Worm (Caenorhabditis elegans) whole organism, young adult: ENCODE data around the gene F46G10.2.

Source experiments
- B0035.1 ChIP-seq: sonication (generic microtip); optimal IDR thresholded peaks from 2 replicates; lab custom pipeline; 2016; ENCODE audit warnings: missing genetic modification characterization, mild to moderate bottlenecking, missing compliant biosample characterization, missing genotype, missing genetic modification reagents
- B0336.3 ChIP-seq: fragments of 200-800 bp; sonication (Bioruptor generic); IDR thresholded peaks from 2 replicates; pipeline ENCODE4 v1.3.6; 2022; ENCODE audit warnings: missing genetic modification characterization, missing compliant biosample characterization
- C06A6.2 ChIP-seq: fragments of 200-800 bp; sonication (Bioruptor generic); conservative IDR thresholded peaks from 2 replicates; pipeline ENCODE4 v1.3.6; 2022; ENCODE audit warnings: missing genetic modification characterization, missing compliant biosample characterization
- D2030.7 ChIP-seq: fragments of 200-800 bp; sonication (Bioruptor generic); IDR thresholded peaks from 2 replicates; pipeline ENCODE4 v1.3.6; 2022; ENCODE audit warnings: missing genetic modification reagents, missing genetic modification characterization, missing compliant biosample characterization
- F33H1.4 ChIP-seq: fragments of 200-800 bp; sonication (Bioruptor generic); IDR thresholded peaks from 2 replicates; pipeline ENCODE4 v1.3.6; 2022; ENCODE audit warnings: missing genetic modification reagents, missing genetic modification characterization, missing compliant biosample characterization
- F52B5.7 ChIP-seq: sonication (generic microtip); optimal IDR thresholded peaks from 2 replicates; lab custom pipeline; 2016; ENCODE audit warnings: mild to moderate bottlenecking, missing genetic modification characterization, missing compliant biosample characterization
- F57C9.4 ChIP-seq: sonication (generic microtip); optimal IDR thresholded peaks from 2 replicates; lab custom pipeline; 2017; ENCODE audit warnings: mild to moderate bottlenecking, missing genetic modification characterization, missing compliant biosample characterization
- K12H6.12 ChIP-seq: fragments of 200-800 bp; sonication (Bioruptor generic); optimal IDR thresholded peaks from 2 replicates; lab custom pipeline; 2018; ENCODE audit warnings: mild to moderate bottlenecking, missing genetic modification characterization, missing compliant biosample characterization
- T26A5.8 ChIP-seq: sonication (generic microtip); optimal IDR thresholded peaks from 2 replicates; lab custom pipeline; 2016; ENCODE audit warnings: missing genetic modification characterization, missing compliant biosample characterization
- Y53F4B.3 ChIP-seq: fragments of 200-800 bp; sonication (Bioruptor generic); IDR thresholded peaks from 2 replicates; pipeline ENCODE4 v1.3.6; 2022; ENCODE audit warnings: missing genetic modification reagents, missing genetic modification characterization, missing compliant biosample characterization
- Y53G8AR.9 ChIP-seq: fragments of 200-800 bp; sonication (Bioruptor generic); conservative IDR thresholded peaks from 2 replicates; pipeline ENCODE4 v1.3.6; 2022; ENCODE audit warnings: missing genetic modification reagents, missing genetic modification characterization, missing compliant biosample characterization
- akir-1 ChIP-seq: fragments of 200-800 bp; sonication (Bioruptor generic); optimal IDR thresholded peaks from 2 replicates; lab custom pipeline; 2018; ENCODE audit warnings: mild to moderate bottlenecking, missing genetic modification characterization, moderate library complexity, missing compliant biosample characterization
- attf-5 ChIP-seq: fragments of 200-800 bp; sonication (Bioruptor generic); optimal IDR thresholded peaks from 2 replicates; lab custom pipeline; 2018; ENCODE audit warnings: mild to moderate bottlenecking, missing genetic modification characterization, missing compliant biosample characterization
- cebp-1 ChIP-seq, 2 experiments: fragments of 200-800 bp in 1 of 2; sonication (Bioruptor generic) in 1 of 2; sonication (generic microtip) in 1 of 2; IDR thresholded peaks in 1 of 2; optimal IDR thresholded peaks in 1 of 2; 2 replicates each; pipeline versions ENCODE4 v1.3.6 to Lab custom; 2017 to 2022; ENCODE audit warnings: missing compliant biosample characterization in 2 of 2, missing genetic modification characterization in 2 of 2, mild to moderate bottlenecking in 1 of 2, missing genetic modification reagents in 1 of 2, moderate library complexity in 1 of 2
- cebp-2 ChIP-seq: fragments of 200-800 bp; sonication (Bioruptor generic); IDR thresholded peaks from 2 replicates; pipeline ENCODE4 v1.3.6; 2022; ENCODE audit warnings: missing genetic modification characterization, missing compliant biosample characterization
- ceh-27 ChIP-seq: fragments of 200-800 bp; sonication (Bioruptor generic); optimal IDR thresholded peaks from 2 replicates; lab custom pipeline; 2018; ENCODE audit warnings: mild to moderate bottlenecking, missing genetic modification characterization, moderate library complexity, missing compliant biosample characterization
- ceh-40 ChIP-seq: fragments of 200-800 bp; sonication (Bioruptor generic); IDR thresholded peaks from 2 replicates; pipeline ENCODE4 v1.3.6; 2022; ENCODE audit warnings: missing genetic modification characterization, missing compliant biosample characterization
- ceh-58 ChIP-seq: fragments of 200-800 bp; sonication (Bioruptor generic); IDR thresholded peaks from 2 replicates; pipeline ENCODE4 v1.3.6; 2022; ENCODE audit warnings: missing genetic modification characterization, missing compliant biosample characterization
- chd-7 ChIP-seq: sonication (generic microtip); optimal IDR thresholded peaks from 2 replicates; lab custom pipeline; 2016; ENCODE audit warnings: mild to moderate bottlenecking, missing genetic modification characterization, moderate library complexity, missing compliant biosample characterization
- dox-1 ChIP-seq: fragments of 200-800 bp; sonication (Bioruptor generic); IDR thresholded peaks from 2 replicates; pipeline ENCODE4 v1.3.6; 2022; ENCODE audit warnings: missing genetic modification reagents, missing genetic modification characterization, missing compliant biosample characterization
- efl-1 ChIP-seq: fragments of 150-350 bp; optimal IDR thresholded peaks from 2 replicates; lab custom pipeline; 2014; ENCODE audit warnings: missing biosample characterization, missing genetic modification reagents, missing genetic modification characterization
- ekl-4 ChIP-seq: fragments of 200-800 bp; sonication (Bioruptor generic); IDR thresholded peaks from 2 replicates; pipeline ENCODE4 v1.3.6; 2022; ENCODE audit warnings: missing genetic modification reagents, missing genetic modification characterization, missing compliant biosample characterization
- fkh-3 ChIP-seq: sonication (generic microtip); optimal IDR thresholded peaks from 2 replicates; lab custom pipeline; 2016; ENCODE audit warnings: mild to moderate bottlenecking, missing genetic modification characterization, missing compliant biosample characterization
- hlh-12 ChIP-seq: sonication (generic microtip); optimal IDR thresholded peaks from 2 replicates; lab custom pipeline; 2016; ENCODE audit warnings: missing genetic modification characterization, missing compliant biosample characterization
- let-526 ChIP-seq: fragments of 200-800 bp; sonication (Bioruptor generic); IDR thresholded peaks from 2 replicates; pipeline ENCODE4 v1.3.6; 2022; ENCODE audit warnings: missing genetic modification reagents, missing genetic modification characterization, missing compliant biosample characterization
- let-607 ChIP-seq, 2 experiments: fragments of 200-800 bp in 1 of 2; sonication (Bioruptor generic) in 1 of 2; sonication (generic microtip) in 1 of 2; optimal IDR thresholded peaks; 2 replicates each; lab custom pipeline; 2016 to 2018; ENCODE audit warnings: mild to moderate bottlenecking in 2 of 2, missing compliant biosample characterization in 2 of 2, missing genetic modification characterization in 2 of 2, moderate library complexity in 2 of 2, missing genotype in 1 of 2
- lin-40 ChIP-seq: sonication (generic microtip); optimal IDR thresholded peaks from 2 replicates; lab custom pipeline; 2016; ENCODE audit warnings: missing genetic modification characterization, mild to moderate bottlenecking, missing compliant biosample characterization, missing genotype, missing genetic modification reagents
- lin-54 ChIP-seq: fragments of 200-800 bp; sonication (Bioruptor generic); optimal IDR thresholded peaks from 2 replicates; lab custom pipeline; 2018; ENCODE audit warnings: mild to moderate bottlenecking, missing genetic modification characterization, missing compliant biosample characterization
- lsy-27 ChIP-seq: sonication (generic microtip); optimal IDR thresholded peaks from 2 replicates; lab custom pipeline; 2017; ENCODE audit warnings: missing genetic modification characterization, mild to moderate bottlenecking, missing compliant biosample characterization, antibody characterized with exemption, missing genotype, borderline replicate concordance; ENCODE audit not compliant: insufficient read depth
- madf-10 ChIP-seq: sonication (generic microtip); optimal IDR thresholded peaks from 2 replicates; lab custom pipeline; 2016; ENCODE audit warnings: mild to moderate bottlenecking, missing genetic modification characterization, missing compliant biosample characterization
- madf-8 ChIP-seq: fragments of 200-800 bp; sonication (Bioruptor generic); conservative IDR thresholded peaks from 2 replicates; pipeline ENCODE4 v1.3.6; 2022; ENCODE audit warnings: missing genetic modification reagents, missing genetic modification characterization, missing compliant biosample characterization
- mcd-1 ChIP-seq: fragments of 200-800 bp; sonication (Bioruptor generic); IDR thresholded peaks from 2 replicates; pipeline ENCODE4 v1.3.6; 2022; ENCODE audit warnings: missing genetic modification reagents, missing genetic modification characterization, missing compliant biosample characterization
- mel-28 ChIP-seq: sonication (generic microtip); optimal IDR thresholded peaks from 2 replicates; lab custom pipeline; 2016; ENCODE audit warnings: borderline replicate concordance, mild to moderate bottlenecking, missing genetic modification characterization, missing compliant biosample characterization
- nhr-27 ChIP-seq: fragments of 200-800 bp; sonication (Bioruptor generic); optimal IDR thresholded peaks from 2 replicates; lab custom pipeline; 2018; ENCODE audit warnings: mild to moderate bottlenecking, missing genetic modification characterization, moderate library complexity, missing compliant biosample characterization
- pha-4 ChIP-seq: fragments of 150-350 bp; sonication (generic microtip); optimal IDR thresholded peaks from 2 replicates; lab custom pipeline; 2014; ENCODE audit warnings: missing biosample characterization, missing genetic modification reagents, missing genetic modification characterization
- rec-8 ChIP-seq, 2 experiments: sonication (generic microtip); optimal IDR thresholded peaks; 2 replicates each; lab custom pipeline; 2016; ENCODE audit warnings: mild to moderate bottlenecking in 2 of 2, missing genetic modification characterization in 2 of 2, missing genetic modification reagents in 2 of 2, missing genotype in 2 of 2, missing biosample characterization in 1 of 2, missing compliant biosample characterization in 1 of 2, moderate library complexity in 1 of 2
- rpc-1 ChIP-seq, 2 experiments: fragments of 150-350 bp in 1 of 2; sonication (generic microtip) in 1 of 2; optimal IDR thresholded peaks; 2 replicates each; lab custom pipeline; 2014 to 2018; ENCODE audit warnings: missing biosample characterization in 1 of 2, missing genetic modification characterization in 1 of 2, missing genetic modification reagents in 1 of 2, missing genotype in 1 of 2
- sdz-38 ChIP-seq: sonication (generic microtip); optimal IDR thresholded peaks from 2 replicates; lab custom pipeline; 2016; ENCODE audit warnings: missing genotype, missing genetic modification characterization, missing compliant biosample characterization
- snpc-4 ChIP-seq, 5 experiments: fragments of 150-350 bp in 1 of 5; sonication (generic microtip) in 4 of 5; optimal IDR thresholded peaks; 2 replicates each; lab custom pipeline; 2014 to 2018; ENCODE audit warnings: missing genetic modification characterization in 5 of 5, missing biosample characterization in 3 of 5, antibody characterized with exemption in 2 of 5, mild to moderate bottlenecking in 2 of 5, missing compliant biosample characterization in 2 of 5, missing genotype in 2 of 5, moderate library complexity in 2 of 5, missing genetic modification reagents in 1 of 5
- somi-1 ChIP-seq: fragments of 200-800 bp; sonication (Bioruptor generic); optimal IDR thresholded peaks from 2 replicates; lab custom pipeline; 2018; ENCODE audit warnings: mild to moderate bottlenecking, missing genetic modification characterization, missing compliant biosample characterization
- sptf-2 ChIP-seq: fragments of 200-800 bp; sonication (Bioruptor generic); optimal IDR thresholded peaks from 2 replicates; lab custom pipeline; 2018; ENCODE audit warnings: mild to moderate bottlenecking, missing genetic modification characterization, missing compliant biosample characterization
- tbp1 ChIP-seq: fragments of 200-800 bp; sonication (Bioruptor generic); optimal IDR thresholded peaks from 2 replicates; lab custom pipeline; 2018; ENCODE audit warnings: mild to moderate bottlenecking, missing genetic modification characterization, missing compliant biosample characterization
- unc-130 ChIP-seq: sonication (generic microtip); optimal IDR thresholded peaks from 2 replicates; lab custom pipeline; 2016; ENCODE audit warnings: missing genetic modification reagents, missing genetic modification characterization, missing compliant biosample characterization
- zfh-2 ChIP-seq: fragments of 200-800 bp; sonication (Bioruptor generic); conservative IDR thresholded peaks from 2 replicates; pipeline ENCODE4 v1.3.6; 2022; ENCODE audit warnings: missing genetic modification reagents, missing genetic modification characterization, missing compliant biosample characterization
- ztf-18 ChIP-seq: sonication (generic microtip); optimal IDR thresholded peaks from 2 replicates; lab custom pipeline; 2016; ENCODE audit warnings: missing genotype, mild to moderate bottlenecking, missing genetic modification characterization, missing compliant biosample characterization
- ztf-22 ChIP-seq: fragments of 200-800 bp; sonication (Bioruptor generic); optimal IDR thresholded peaks from 2 replicates; lab custom pipeline; 2018; ENCODE audit warnings: mild to moderate bottlenecking, missing genetic modification characterization, moderate library complexity, missing compliant biosample characterization

F46G10.2 gene

DNA sequence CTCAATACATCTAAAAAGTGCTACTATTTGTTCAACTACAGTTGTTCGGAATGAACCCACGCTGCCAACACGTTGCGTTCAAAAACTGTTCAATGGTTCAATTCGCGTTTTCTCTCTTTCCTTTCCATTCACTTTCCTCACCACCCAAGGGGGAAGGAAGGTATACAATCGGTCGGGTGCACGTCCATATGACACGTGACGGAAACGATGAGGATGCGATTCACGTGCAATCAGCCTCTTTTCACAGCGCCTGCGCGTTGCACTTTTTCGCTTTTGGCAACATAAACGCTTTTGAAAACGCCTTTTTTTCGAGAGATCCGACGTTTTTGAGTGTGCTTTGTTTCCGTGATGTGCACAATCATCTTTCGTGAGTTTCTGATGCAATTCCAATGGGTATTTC, 35.8 kb downstream of the F46G10.2 start (continued):
- TF ChIP-seq lin-40 (tag; lab: Kevin White, UChicago), result peak; percentile 86
- no peak for TF ChIP-seq ceh-58 (GFP tag; lab: Robert Waterston, UW)
- no peak for TF ChIP-seq fkh-3 (tag; lab: Kevin White, UChicago)
- no peak for TF ChIP-seq F52B5.7
- no peak for TF ChIP-seq madf-8 (GFP tag; lab: Robert Waterston, UW)
- 0 out of 2 replicates have a peak, but pooled peaks have one; percentile 15 for TF ChIP-seq let-526
- TF ChIP-seq zfh-2 (GFP tag; lab: Robert Waterston, UW), result peak; percentile 82; the same call in 1 of the 2 replicates
- no peak for TF ChIP-seq ceh-40
- TF ChIP-seq let-607 (tag; optimal IDR thresholded peaks at IDR 0.05; lab: Kevin White, UChicago), result peak in 1 of 2 experiments; percentile 67
- 0 out of 2 replicates have a peak, but pooled peaks have one; percentile 17 for TF ChIP-seq cebp-1 (GFP tag; IDR thresholded peaks at IDR 0.05; lab: Robert Waterston, UW)
- TF ChIP-seq cebp-1 (tag; optimal IDR thresholded peaks at IDR 0.05; lab: Kevin White, UChicago), result peak; percentile 78
- TF ChIP-seq ekl-4 (GFP tag; lab: Robert Waterston, UW), result no peak
- peak; percentile 48 for TF ChIP-seq pha-4
- TF ChIP-seq hlh-12 (tag; lab: Kevin White, UChicago), result no peak
- no peak for TF ChIP-seq akir-1
- TF ChIP-seq K12H6.12 (tag; lab: Kevin White, UChicago), result peak; percentile 29
- TF ChIP-seq madf-10 (tag; lab: Kevin White, UChicago), result peak; percentile 48
- no peak for TF ChIP-seq F33H1.4 (GFP tag; lab: Robert Waterston, UW)
- TF ChIP-seq snpc-4 (GFP tag; optimal IDR thresholded peaks at IDR 0.05; lab: Kevin White, UChicago), result no peak
- TF ChIP-seq snpc-4 (tag; optimal IDR thresholded peaks at IDR 0.05; lab: Kevin White, UChicago), result peak in 3 of 4 experiments; percentile 7 to 55 (median 51)
- no peak for TF ChIP-seq sptf-2 (GFP tag; lab: Kevin White, UChicago)
- TF ChIP-seq ztf-18 (tag; lab: Kevin White, UChicago), result no peak
- peak; percentile 3 for TF ChIP-seq ceh-27 (GFP tag; lab: Kevin White, UChicago)
- TF ChIP-seq C06A6.2 (GFP tag; lab: Robert Waterston, UW), result no peak
- peak; percentile 86 for TF ChIP-seq somi-1 (GFP tag; lab: Kevin White, UChicago)
- no peak for TF ChIP-seq rpc-1 (optimal IDR thresholded peaks at IDR 0.05; lab: Kevin White, UChicago)
- TF ChIP-seq rpc-1 (tag; optimal IDR thresholded peaks at IDR 0.05; lab: Kevin White, UChicago), result no peak
- TF ChIP-seq Y53G8AR.9 (GFP tag; lab: Robert Waterston, UW), result no peak
- TF ChIP-seq ztf-22, result peak; percentile 78
- TF ChIP-seq F57C9.4, result no peak
- no peak for TF ChIP-seq mel-28 (tag; lab: Kevin White, UChicago)
- no peak for TF ChIP-seq Y53F4B.3 (GFP tag; lab: Robert Waterston, UW)
- peak; percentile 47 for TF ChIP-seq tbp1 (GFP tag; lab: Kevin White, UChicago)
- TF ChIP-seq efl-1 (GFP tag; lab: Kevin White, UChicago), result no peak
- no peak for TF ChIP-seq lsy-27 (tag; lab: Kevin White, UChicago)
- no peak for TF ChIP-seq rec-8 (tag; optimal IDR thresholded peaks at IDR 0.05; lab: Kevin White, UChicago)
- peak; percentile 15 for TF ChIP-seq lin-54
- TF ChIP-seq dox-1, result peak; percentile 66
- 0 out of 2 replicates have a peak, but pooled peaks have one; percentile 11 for TF ChIP-seq cebp-2 (GFP tag; lab: Robert Waterston, UW)
- no peak for TF ChIP-seq nhr-27 (tag; lab: Kevin White, UChicago)
- TF ChIP-seq B0336.3 (GFP tag; lab: Robert Waterston, UW), result peak; percentile 60
- TF ChIP-seq D2030.7 (GFP tag; lab: Robert Waterston, UW), result no peak
- TF ChIP-seq chd-7 (tag; lab: Kevin White, UChicago), result peak; percentile 72
- TF ChIP-seq T26A5.8 (tag; lab: Kevin White, UChicago), result no peak
- no peak for TF ChIP-seq sdz-38 (tag; lab: Kevin White, UChicago)
- peak; percentile 33; the same call in 1 of the 2 replicates for TF ChIP-seq mcd-1 (GFP tag; lab: Robert Waterston, UW)
- no peak for TF ChIP-seq B0035.1
- TF ChIP-seq attf-5 (GFP tag; lab: Kevin White, UChicago), result peak; percentile 31
- TF ChIP-seq unc-130 (GFP tag; lab: Kevin White, UChicago), result no peak
